Worm (Caenorhabditis elegans) whole organism, L4/young adult: ENCODE measurements around the gene str-139.

Source experiments
- dao-5 ChIP-seq: sonication (generic microtip); optimal IDR thresholded peaks from 2 replicates; lab custom pipeline; 2016; ENCODE audit warnings: missing genotype, missing genetic modification characterization, moderate library complexity, missing compliant biosample characterization
- him-1 ChIP-seq: sonication (generic microtip); optimal IDR thresholded peaks from 2 replicates; lab custom pipeline; 2016; ENCODE audit warnings: missing genotype, missing genetic modification reagents, missing genetic modification characterization, missing compliant biosample characterization

- TF ChIP-seq him-1 (tag; lab: Kevin White, UChicago) = no peak
- no peak for TF ChIP-seq dao-5 (tag; lab: Kevin White, UChicago)
These were observed 11.2 kb upstream of the str-139 start for ce11 chrV:8073162-8073561.
